Fruit fly (Drosophila melanogaster): Measurements from ENCODE around the gene CG6171.

Gene CG6171

DNA sequence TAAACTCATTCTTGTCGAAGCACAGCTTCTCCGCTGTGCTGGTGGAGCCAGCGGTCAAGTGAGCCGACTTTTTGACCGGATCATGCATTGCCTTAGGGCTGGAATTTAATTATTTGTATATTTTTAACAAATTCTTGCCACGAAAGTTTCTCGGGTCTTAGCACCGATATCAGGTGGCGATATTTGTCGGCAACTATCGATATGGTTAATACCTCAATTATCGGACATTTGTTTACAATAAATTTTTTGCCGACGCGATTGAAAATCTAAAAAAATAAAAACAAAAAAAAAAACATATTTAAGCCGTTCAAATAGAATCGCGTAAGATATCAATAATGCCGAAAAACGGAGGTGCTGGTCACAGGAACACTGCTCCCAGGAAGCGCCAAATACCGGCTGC is 2.2 kb downstream of the CG6171 start, which contains the start of the genes Cog2 and Trax (continued):
- peak; percentile 75 for TF ChIP-seq hb (GFP tag; IDR thresholded peaks at IDR 0.05; ENCODE audit: partially characterized antibody)
- TF ChIP-seq CG17359 (tag; optimal IDR thresholded peaks at IDR 0.05): no peak
- TF ChIP-seq CG1024 (GFP tag; IDR thresholded peaks at IDR 0.05): no peak
- no peak for TF ChIP-seq al (GFP tag; IDR thresholded peaks at IDR 0.05)
- TF ChIP-seq sisA (GFP tag; IDR thresholded peaks at IDR 0.05): no peak
- TF ChIP-seq br (optimal IDR thresholded peaks at IDR 0.05): no peak
- TF ChIP-seq CG2678 (tag; optimal IDR thresholded peaks at IDR 0.05): no peak
- no peak for TF ChIP-seq pnt (GFP tag; optimal IDR thresholded peaks at IDR 0.05)
- TF ChIP-seq Dip3 (GFP tag; optimal IDR thresholded peaks at IDR 0.05): no peak
- no peak for TF ChIP-seq eve (GFP tag; optimal IDR thresholded peaks at IDR 0.05)
- TF ChIP-seq D19B (GFP tag; optimal IDR thresholded peaks at IDR 0.05): no peak
- no peak for TF ChIP-seq Ptx1 (GFP tag; IDR thresholded peaks at IDR 0.05)
- no peak for TF ChIP-seq chn (GFP tag; optimal IDR thresholded peaks at IDR 0.05)
- TF ChIP-seq MESR4 (GFP tag; optimal IDR thresholded peaks at IDR 0.05): peak; percentile 54
- no peak for TF ChIP-seq D (optimal IDR thresholded peaks at IDR 0.05)
- no peak for TF ChIP-seq D (GFP tag; optimal IDR thresholded peaks at IDR 0.05)
- TF ChIP-seq vvl (GFP tag; IDR thresholded peaks at IDR 0.05): no peak
- TF ChIP-seq Hr78 (GFP tag; optimal IDR thresholded peaks at IDR 0.05): no peak
- TF ChIP-seq CG3847 (GFP tag; IDR thresholded peaks at IDR 0.05): no peak
- TF ChIP-seq CG9437 (GFP tag; optimal IDR thresholded peaks at IDR 0.05): no peak
- TF ChIP-seq dmrt99B (tag; optimal IDR thresholded peaks at IDR 0.05): no peak
- TF ChIP-seq chm (GFP tag; IDR thresholded peaks at IDR 0.05): no peak
- TF ChIP-seq CG6683 (GFP tag; optimal IDR thresholded peaks at IDR 0.05): no peak
- no peak for TF ChIP-seq Oli (tag; optimal IDR thresholded peaks at IDR 0.05)
- TF ChIP-seq CG18599 (GFP tag; optimal IDR thresholded peaks at IDR 0.05): no peak
- TF ChIP-seq CG3726 (GFP tag; IDR thresholded peaks at IDR 0.05): no peak
- TF ChIP-seq zf30C (GFP tag; optimal IDR thresholded peaks at IDR 0.05): no peak
- TF ChIP-seq hth (optimal IDR thresholded peaks at IDR 0.05): no peak
- peak; percentile 39 for TF ChIP-seq stwl (tag; optimal IDR thresholded peaks at IDR 0.05)
- no peak for TF ChIP-seq Awh (GFP tag; IDR thresholded peaks at IDR 0.05)
- TF ChIP-seq CG10147 (GFP tag; optimal IDR thresholded peaks at IDR 0.05): no peak
- TF ChIP-seq Side (GFP tag; optimal IDR thresholded peaks at IDR 0.05): no peak
- no peak for TF ChIP-seq ap (GFP tag; IDR thresholded peaks at IDR 0.05)
- no peak for TF ChIP-seq CG15011 (GFP tag; optimal IDR thresholded peaks at IDR 0.05)
- TF ChIP-seq Kr (GFP tag; optimal IDR thresholded peaks at IDR 0.05): no peak
- TF ChIP-seq so (GFP tag; IDR thresholded peaks at IDR 0.05): no peak
- no peak for TF ChIP-seq CG6254 (GFP tag; optimal IDR thresholded peaks at IDR 0.05)
- TF ChIP-seq CG15479 (GFP tag; optimal IDR thresholded peaks at IDR 0.05): no peak
- no peak for TF ChIP-seq h (optimal IDR thresholded peaks at IDR 0.05)
- no peak for TF ChIP-seq CG8281 (tag; optimal IDR thresholded peaks at IDR 0.05)
- TF ChIP-seq jumu (GFP tag; optimal IDR thresholded peaks at IDR 0.05): no peak
- peak; percentile 89 for TF ChIP-seq CG6791 (GFP tag; IDR thresholded peaks at IDR 0.05; ENCODE audit: partially characterized antibody)
- no peak for TF ChIP-seq CG2875 (GFP tag; optimal IDR thresholded peaks at IDR 0.05)
- no peak for TF ChIP-seq Elba2 (GFP tag; optimal IDR thresholded peaks at IDR 0.05)
- TF ChIP-seq gem (tag; optimal IDR thresholded peaks at IDR 0.05): no peak
- TF ChIP-seq CG13894 (tag; optimal IDR thresholded peaks at IDR 0.05): no peak
- no peak for TF ChIP-seq pan (optimal IDR thresholded peaks at IDR 0.05)
- no peak for TF ChIP-seq pan (GFP tag; optimal IDR thresholded peaks at IDR 0.05 in 1 of 2, IDR thresholded peaks at IDR 0.05 in 1 of 2)
- TF ChIP-seq pfk (GFP tag; optimal IDR thresholded peaks at IDR 0.05): no peak
- no peak for TF ChIP-seq usp (GFP tag; optimal IDR thresholded peaks at IDR 0.05)
- peak; percentile 82 for TF ChIP-seq MBD-R2 (GFP tag; IDR thresholded peaks at IDR 0.05)
- no peak for TF ChIP-seq sqz (GFP tag; optimal IDR thresholded peaks at IDR 0.05)
- TF ChIP-seq CG15514 (GFP tag; optimal IDR thresholded peaks at IDR 0.05): no peak

Measured in whole organism, embryonic.